Worm (Caenorhabditis elegans): ENCODE measurements around the gene dhs-17.

dhs-17 gene

DNA sequence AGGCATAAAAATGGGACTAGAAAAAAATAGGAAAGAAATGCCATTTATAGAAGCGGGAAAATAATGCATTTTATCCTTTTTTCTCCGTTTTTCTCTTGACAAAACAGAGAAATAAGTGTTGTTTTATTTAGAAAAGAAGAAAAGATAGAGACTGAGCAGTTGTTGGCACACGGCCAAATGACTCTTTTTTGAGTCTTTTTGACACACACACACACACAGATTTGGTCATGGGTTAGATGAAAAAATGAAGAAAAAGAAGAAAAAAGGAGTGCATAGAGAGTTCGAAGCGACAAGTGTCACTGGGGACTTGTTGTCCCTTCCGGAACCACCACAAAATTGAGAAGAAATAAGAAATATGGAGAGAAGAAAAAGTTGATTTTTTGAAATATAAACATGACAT, 1.1 kb downstream of the dhs-17 start:
- TF ChIP-seq nhr-23 (tag; optimal IDR thresholded peaks at IDR 0.05) (no peak), R02D3.7 (tag; optimal IDR thresholded peaks at IDR 0.05) (no peak), hmg-11 (tag; optimal IDR thresholded peaks at IDR 0.05) (peak; percentile 22), lin-15B (tag; optimal IDR thresholded peaks at IDR 0.05) (no peak), lin-39 (tag; optimal IDR thresholded peaks at IDR 0.05) (peak; percentile 72), unc-62 (GFP tag; optimal IDR thresholded peaks at IDR 0.05) (peak; percentile 13), nfya-1 (tag; optimal IDR thresholded peaks at IDR 0.05; ENCODE audit: insufficient read depth) (peak; percentile 33)

- TF ChIP-seq tbx-2 (tag; optimal IDR thresholded peaks at IDR 0.05) (peak; percentile 52), nhr-25 (tag; optimal IDR thresholded peaks at IDR 0.05) (no peak)
Observed at ce11 chrV:6031585-6031984, 3.0 kb downstream of the dhs-17 start.

DNA sequence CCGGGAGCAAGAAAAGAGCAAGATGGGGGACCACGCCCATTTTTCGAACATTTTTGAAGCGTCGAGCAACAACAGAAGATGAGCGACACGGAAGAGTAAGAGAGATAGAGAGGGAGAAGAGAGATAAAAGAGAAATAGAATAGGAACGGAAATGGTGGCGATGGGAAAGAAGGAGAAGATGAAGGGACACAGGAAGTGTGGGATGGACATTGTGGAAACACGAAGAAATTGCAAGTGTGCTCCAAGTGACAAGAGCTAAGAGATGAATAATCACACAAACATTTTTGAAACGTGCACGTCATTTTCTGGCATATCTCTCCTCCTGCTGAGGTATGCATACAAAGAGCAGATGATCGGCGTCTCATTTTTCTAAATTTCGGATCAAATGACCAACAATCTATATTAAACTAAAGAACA, 4.0 kb downstream of the dhs-17 start:
- TF ChIP-seq nhr-77 (tag; optimal IDR thresholded peaks at IDR 0.05) (no peak), unc-62 (GFP tag; optimal IDR thresholded peaks at IDR 0.05) (peak; percentile 22), unc-39 (tag; optimal IDR thresholded peaks at IDR 0.05) (no peak), nhr-25 (tag; optimal IDR thresholded peaks at IDR 0.05) (no peak), lin-39 (tag; optimal IDR thresholded peaks at IDR 0.05) (peak; percentile 73), tbx-2 (tag; optimal IDR thresholded peaks at IDR 0.05) (peak; percentile 28), nhr-23 (tag; optimal IDR thresholded peaks at IDR 0.05) (no peak), nfya-1 (tag; optimal IDR thresholded peaks at IDR 0.05; ENCODE audit: insufficient read depth) (peak; percentile 70), egl-5 (tag; optimal IDR thresholded peaks at IDR 0.05) (peak; percentile 27)

- TF ChIP-seq nhr-43 (tag; optimal IDR thresholded peaks at IDR 0.05; ENCODE audit: poor library complexity, severe bottlenecking), result peak; percentile 13
- TF ChIP-seq egl-5 (tag; optimal IDR thresholded peaks at IDR 0.05), result no peak
- peak; percentile 51 for TF ChIP-seq nhr-25 (tag; optimal IDR thresholded peaks at IDR 0.05)
Observed at ce11 chrV:6022076-6022475, 12.5 kb downstream of the dhs-17 start.

DNA sequence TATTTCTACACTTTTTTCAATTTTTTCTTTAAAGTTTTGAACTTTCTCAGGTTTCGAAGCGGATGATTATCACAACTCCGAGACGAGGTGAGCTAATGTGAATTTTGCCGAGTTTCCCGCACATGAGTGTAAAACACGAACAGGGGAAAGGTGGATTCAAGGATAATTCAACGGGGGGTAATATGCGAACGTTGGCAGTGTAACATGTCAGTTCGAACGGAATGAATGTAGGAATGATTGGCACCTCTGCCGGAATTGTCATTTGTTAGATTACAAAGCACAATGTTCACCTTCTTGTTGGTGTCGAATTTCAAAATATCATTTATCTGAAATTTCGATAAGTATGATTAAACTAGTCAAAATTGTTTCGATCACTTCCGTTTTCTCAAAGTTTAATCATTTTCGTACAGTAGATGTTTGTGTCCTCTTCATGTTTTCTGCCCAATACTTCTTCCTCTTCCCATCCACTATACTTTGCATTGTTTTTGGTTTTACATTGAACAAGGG, 15.6 kb downstream of the dhs-17 start, which contains the start of gene picc-1:
picc-1 (plus strand) TSS at position 51 of the 507 bp plus-strand sequence.
- TF ChIP-seq zag-1 (tag; optimal IDR thresholded peaks at IDR 0.05) (no peak), nhr-237 (tag; optimal IDR thresholded peaks at IDR 0.05) (no peak), nhr-28 (tag; optimal IDR thresholded peaks at IDR 0.05) (no peak), ceh-16 (tag; optimal IDR thresholded peaks at IDR 0.05) (no peak), nhr-76 (tag; optimal IDR thresholded peaks at IDR 0.05) (no peak), elt-3 (tag; optimal IDR thresholded peaks at IDR 0.05) (no peak), ztf-11 (tag; optimal IDR thresholded peaks at IDR 0.05) (no peak), fkh-10 (GFP tag; optimal IDR thresholded peaks at IDR 0.05) (no peak), nhr-12 (tag; optimal IDR thresholded peaks at IDR 0.05) (no peak), elt-1 (tag; optimal IDR thresholded peaks at IDR 0.05) (no peak), nhr-11 (tag; optimal IDR thresholded peaks at IDR 0.05) (no peak), elt-2 (tag; optimal IDR thresholded peaks at IDR 0.05) (peak; percentile 39), sea-2 (GFP tag; optimal IDR thresholded peaks at IDR 0.05) (no peak), nhr-77 (tag; optimal IDR thresholded peaks at IDR 0.05) (no peak), unc-62 (GFP tag; optimal IDR thresholded peaks at IDR 0.05) (no peak), ceh-82 (tag; optimal IDR thresholded peaks at IDR 0.05) (no peak), aly-2 (tag; optimal IDR thresholded peaks at IDR 0.05) (peak; percentile 66), nfya-1 (tag; optimal IDR thresholded peaks at IDR 0.05; ENCODE audit: insufficient read depth) (no peak), fkh-2 (tag; optimal IDR thresholded peaks at IDR 0.05) (no peak), nhr-43 (tag; optimal IDR thresholded peaks at IDR 0.05; ENCODE audit: poor library complexity, severe bottlenecking) (peak; percentile 61), hmg-11 (tag; optimal IDR thresholded peaks at IDR 0.05) (no peak), lsy-12 (tag; optimal IDR thresholded peaks at IDR 0.05) (no peak), ama-1 (optimal IDR thresholded peaks at IDR 0.05) (peak; percentile 84), mdl-1 (tag; optimal IDR thresholded peaks at IDR 0.05) (no peak)

DNA sequence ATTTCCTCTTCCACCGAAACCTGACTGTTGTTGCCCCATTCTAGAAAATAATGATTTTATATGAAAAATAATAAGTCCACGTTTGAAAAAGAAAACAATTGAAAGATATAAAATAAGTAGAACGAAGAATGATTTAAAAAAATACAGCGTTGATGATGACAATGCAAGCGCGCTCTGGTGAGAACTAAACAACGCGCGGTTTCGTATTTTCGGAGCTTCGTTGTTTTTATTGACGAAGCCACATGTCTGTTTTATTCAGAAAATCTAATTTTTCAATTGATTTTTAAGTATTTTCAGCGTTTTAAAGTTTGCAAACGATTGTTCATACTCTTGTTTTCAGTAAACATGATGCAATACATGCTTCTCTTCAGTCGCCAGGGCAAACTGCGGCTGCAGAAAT, 17.0 kb downstream of the dhs-17 start, which contains the start of the genes rpt-2 and aps-1:
rpt-2 (minus strand) TSS at position 40 of the 400 bp plus-strand sequence.
aps-1 (plus strand) TSS at position 341 of the 400 bp plus-strand sequence.
- TF ChIP-seq ceh-28 (tag; optimal IDR thresholded peaks at IDR 0.05) (peak; percentile 34), ceh-82 (tag; optimal IDR thresholded peaks at IDR 0.05) (no peak), fkh-2 (tag; optimal IDR thresholded peaks at IDR 0.05) (no peak), jun-1 (tag; optimal IDR thresholded peaks at IDR 0.05) (peak; percentile 62), elt-3 (tag; optimal IDR thresholded peaks at IDR 0.05) (no peak), skn-1 (tag; optimal IDR thresholded peaks at IDR 0.05) (peak; percentile 100), elt-1 (tag; optimal IDR thresholded peaks at IDR 0.05) (peak; percentile 27), nfya-1 (tag; optimal IDR thresholded peaks at IDR 0.05; ENCODE audit: insufficient read depth) (peak; percentile 87), egl-5 (tag; optimal IDR thresholded peaks at IDR 0.05) (peak; percentile 84), unc-39 (tag; optimal IDR thresholded peaks at IDR 0.05) (no peak), pha-4 (tag; optimal IDR thresholded peaks at IDR 0.05) (peak; percentile 95), ceh-16 (tag; optimal IDR thresholded peaks at IDR 0.05) (no peak), R02D3.7 (tag; optimal IDR thresholded peaks at IDR 0.05) (peak; percentile 59), snpc-4 (tag; optimal IDR thresholded peaks at IDR 0.05) (peak; percentile 71), pqm-1 (tag; optimal IDR thresholded peaks at IDR 0.05) (peak; percentile 32), lin-39 (tag; optimal IDR thresholded peaks at IDR 0.05) (peak; percentile 75), nhr-43 (tag; optimal IDR thresholded peaks at IDR 0.05; ENCODE audit: poor library complexity, severe bottlenecking) (peak; percentile 60), elt-2 (tag; optimal IDR thresholded peaks at IDR 0.05) (peak; percentile 49), hmg-11 (tag; optimal IDR thresholded peaks at IDR 0.05) (peak; percentile 27), nhr-25 (tag; optimal IDR thresholded peaks at IDR 0.05) (peak; percentile 85), lin-15B (tag; optimal IDR thresholded peaks at IDR 0.05) (peak; percentile 97), nhr-23 (tag; optimal IDR thresholded peaks at IDR 0.05) (peak; percentile 93), eor-1 (tag; optimal IDR thresholded peaks at IDR 0.05) (no peak), lsy-12 (tag; optimal IDR thresholded peaks at IDR 0.05) (peak; percentile 62)
